Fruit fly (Drosophila melanogaster) whole organism, embryonic: ENCODE results near the gene Gr32a.

Experiments used
- Awh ChIP-seq: fragments of 200-800 bp; sonication (Bioruptor generic); IDR thresholded peaks from 2 replicates; pipeline ENCODE4, ENCODE4 v1.3.6; 2022; ENCODE audit warnings: missing biosample characterization, missing genetic modification characterization
- Bgb ChIP-seq: fragments of 200-800 bp; sonication (Bioruptor generic); IDR thresholded peaks from 2 replicates; pipeline ENCODE4 v1.3.6; 2022; ENCODE audit warnings: missing biosample characterization, missing genetic modification characterization; ENCODE audit not compliant: partially characterized antibody
- CG10274 ChIP-seq: fragments of 200-800 bp; sonication (Bioruptor generic); optimal IDR thresholded peaks from 3 replicates; lab custom pipeline; 2017; ENCODE audit warnings: missing biosample characterization, mild to moderate bottlenecking, missing genetic modification characterization
- CG10959 ChIP-seq: fragments of 200-800 bp; sonication (Bioruptor generic); IDR thresholded peaks from 2 replicates; pipeline ENCODE4 v1.3.6; 2022; ENCODE audit warnings: missing biosample characterization, missing genetic modification characterization
- CG10979 ChIP-seq: fragments of 200-800 bp; sonication (Bioruptor generic); optimal IDR thresholded peaks from 2 replicates; lab custom pipeline; 2018; ENCODE audit warnings: missing biosample characterization, mild to moderate bottlenecking, missing genetic modification characterization, moderate library complexity
- CG11247 ChIP-seq: fragments of 200-800 bp; sonication (Bioruptor generic); IDR thresholded peaks from 2 replicates; pipeline ENCODE4 v1.3.6; 2022; ENCODE audit warnings: missing biosample characterization, missing genetic modification characterization
- CG13424 ChIP-seq: fragments of 200-800 bp; sonication (Bioruptor generic); optimal IDR thresholded peaks from 2 replicates; lab custom pipeline; 2019; ENCODE audit warnings: missing biosample characterization, mild to moderate bottlenecking, missing genetic modification characterization, moderate library complexity
- CG18011 ChIP-seq: fragments of 200-800 bp; sonication (Bioruptor generic); optimal IDR thresholded peaks from 2 replicates; lab custom pipeline; 2017; ENCODE audit warnings: missing biosample characterization, missing genetic modification characterization, mild to moderate bottlenecking, moderate library complexity, missing genotype
- CG2712 ChIP-seq: fragments of 200-800 bp; optimal IDR thresholded peaks from 3 replicates; lab custom pipeline; 2019; ENCODE audit warnings: missing biosample characterization, mild to moderate bottlenecking, missing genetic modification characterization, moderate library complexity
- CG3065 ChIP-seq: fragments of 200-800 bp; sonication (Bioruptor generic); optimal IDR thresholded peaks from 2 replicates; lab custom pipeline; 2016; ENCODE audit warnings: missing biosample characterization, missing genetic modification characterization
- CG32532 ChIP-seq: fragments of 200-800 bp; sonication (Bioruptor generic); IDR thresholded peaks from 2 replicates; pipeline ENCODE4 v1.3.6; 2022; ENCODE audit warnings: missing biosample characterization, missing genetic modification characterization
- CG3281 ChIP-seq: fragments of 200-800 bp; sonication (Bioruptor generic); optimal IDR thresholded peaks from 3 replicates; lab custom pipeline; 2017; ENCODE audit warnings: missing biosample characterization, mild to moderate bottlenecking, missing genetic modification characterization
- CG33557 ChIP-seq: fragments of 200-800 bp; sonication (Bioruptor generic); optimal IDR thresholded peaks from 2 replicates; lab custom pipeline; 2019; ENCODE audit warnings: missing biosample characterization, mild to moderate bottlenecking, missing genetic modification characterization, moderate library complexity
- CG4707 ChIP-seq: fragments of 200-800 bp; sonication (Bioruptor generic); optimal IDR thresholded peaks from 2 replicates; lab custom pipeline; 2018; ENCODE audit warnings: missing biosample characterization, mild to moderate bottlenecking, missing genetic modification characterization, moderate library complexity
- CG7745 ChIP-seq: fragments of 200-800 bp; sonication (Bioruptor generic); optimal IDR thresholded peaks from 2 replicates; lab custom pipeline; 2018; ENCODE audit warnings: missing biosample characterization, mild to moderate bottlenecking, missing genetic modification characterization, moderate library complexity
- CG9817 ChIP-seq: fragments of 200-800 bp; sonication (Bioruptor generic); optimal IDR thresholded peaks from 2 replicates; lab custom pipeline; 2018; ENCODE audit warnings: missing biosample characterization, mild to moderate bottlenecking, missing genetic modification characterization, moderate library complexity
- CHES-1-like ChIP-seq: fragments of 200-800 bp; sonication (Bioruptor generic); optimal IDR thresholded peaks from 2 replicates; lab custom pipeline; 2016; ENCODE audit warnings: missing biosample characterization, missing genetic modification characterization
- Camta ChIP-seq: fragments of 200-800 bp; sonication (Bioruptor generic); optimal IDR thresholded peaks from 2 replicates; lab custom pipeline; 2016; ENCODE audit warnings: missing biosample characterization, missing genetic modification characterization
- CoRest ChIP-seq: fragments of 200-800 bp; sonication (Bioruptor generic); optimal IDR thresholded peaks from 3 replicates; lab custom pipeline; 2018; ENCODE audit warnings: missing biosample characterization, mild to moderate bottlenecking, missing genetic modification characterization, moderate library complexity
- Dll ChIP-seq: fragments of 200-800 bp; sonication (Bioruptor generic); IDR thresholded peaks from 4 replicates; pipeline ENCODE4 v1.3.6; 2022; ENCODE audit warnings: missing biosample characterization, missing genetic modification characterization; ENCODE audit not compliant: partially characterized antibody
- E2f1 ChIP-seq: fragments of 200-800 bp; sonication (Bioruptor generic); IDR thresholded peaks from 2 replicates; pipeline ENCODE4 v1.3.6; 2022; ENCODE audit warnings: missing biosample characterization, missing genetic modification characterization
- Elba2 ChIP-seq: fragments of 200-800 bp; sonication (Bioruptor generic); optimal IDR thresholded peaks from 3 replicates; lab custom pipeline; 2016; ENCODE audit warnings: missing biosample characterization, missing genetic modification characterization
- Fer1 ChIP-seq: fragments of 200-800 bp; sonication (Bioruptor generic); optimal IDR thresholded peaks from 2 replicates; lab custom pipeline; 2017; ENCODE audit warnings: missing biosample characterization, mild to moderate bottlenecking, missing genetic modification characterization
- Gsc ChIP-seq: fragments of 200-800 bp; sonication (Bioruptor generic); IDR thresholded peaks from 2 replicates; pipeline ENCODE4 v1.3.6; 2022; ENCODE audit warnings: missing biosample characterization, missing genetic modification characterization
- H2.0 ChIP-seq: fragments of 200-800 bp; sonication (Bioruptor generic); IDR thresholded peaks from 2 replicates; pipeline ENCODE4 v1.3.6; 2022; ENCODE audit warnings: missing biosample characterization, missing genetic modification characterization
- Hsf ChIP-seq: fragments of 200-800 bp; sonication (Bioruptor generic); optimal IDR thresholded peaks from 3 replicates; lab custom pipeline; 2016; ENCODE audit warnings: missing biosample characterization, missing genetic modification characterization
- Poxn ChIP-seq: fragments of 200-800 bp; sonication (Bioruptor generic); IDR thresholded peaks from 2 replicates; pipeline ENCODE4 v1.3.6; 2022; ENCODE audit warnings: missing biosample characterization, missing genetic modification characterization
- Rfx ChIP-seq: fragments of 200-800 bp; sonication (Bioruptor generic); IDR thresholded peaks from 2 replicates; pipeline ENCODE4 v1.3.6; 2022; ENCODE audit warnings: missing biosample characterization, missing genetic modification characterization
- Spps ChIP-seq: fragments of 200-800 bp; sonication (Bioruptor generic); optimal IDR thresholded peaks from 2 replicates; lab custom pipeline; 2018; ENCODE audit warnings: missing biosample characterization, mild to moderate bottlenecking, missing genetic modification characterization
- Sry-δ ChIP-seq: fragments of 200-800 bp; sonication (Bioruptor generic); optimal IDR thresholded peaks from 2 replicates; lab custom pipeline; 2016; ENCODE audit warnings: missing biosample characterization, missing genetic modification characterization
- Ssrp ChIP-seq: fragments of 200-800 bp; sonication (Bioruptor generic); optimal IDR thresholded peaks from 2 replicates; lab custom pipeline; 2018; ENCODE audit warnings: missing biosample characterization, mild to moderate bottlenecking, missing genetic modification characterization, moderate library complexity
- bbx ChIP-seq: fragments of 200-800 bp; sonication (Bioruptor generic); IDR thresholded peaks from 2 replicates; pipeline ENCODE4 v1.3.6; 2022; ENCODE audit warnings: missing biosample characterization, missing genetic modification characterization; ENCODE audit not compliant: partially characterized antibody
- bsh ChIP-seq, 2 experiments: fragments of 200-800 bp; sonication (Bioruptor generic); optimal IDR thresholded peaks; 2 replicates each; lab custom pipeline; 2017 to 2018; ENCODE audit warnings: mild to moderate bottlenecking in 2 of 2, missing biosample characterization in 2 of 2, missing genetic modification characterization in 2 of 2, moderate library complexity in 1 of 2
- cad ChIP-seq: fragments of >200 bp; optimal IDR thresholded peaks from 2 replicates; lab custom pipeline; 2017; ENCODE audit warnings: missing biosample characterization, missing genetic modification characterization
- cwo ChIP-seq: fragments of 200-800 bp; sonication (Bioruptor generic); optimal IDR thresholded peaks from 3 replicates; lab custom pipeline; 2017; ENCODE audit warnings: missing biosample characterization, missing genetic modification characterization, mild to moderate bottlenecking, moderate library complexity, missing genetic modification reagents
- dysf ChIP-seq: fragments of 200-800 bp; sonication (Bioruptor generic); IDR thresholded peaks from 3 replicates; pipeline ENCODE4 v1.3.6; 2022; ENCODE audit warnings: missing biosample characterization, missing genetic modification characterization
- gce ChIP-seq: fragments of 200-800 bp; sonication (Bioruptor generic); IDR thresholded peaks from 3 replicates; pipeline ENCODE4 v1.3.6; 2022; ENCODE audit warnings: missing biosample characterization, missing genetic modification characterization
- nerfin-2 ChIP-seq: fragments of 200-800 bp; sonication (Bioruptor generic); IDR thresholded peaks from 2 replicates; pipeline ENCODE4 v1.3.6; 2022; ENCODE audit warnings: missing biosample characterization, missing genetic modification characterization; ENCODE audit not compliant: partially characterized antibody
- nmo ChIP-seq: fragments of 200-800 bp; sonication (Bioruptor generic); optimal IDR thresholded peaks from 2 replicates; lab custom pipeline; 2018; ENCODE audit warnings: missing biosample characterization, mild to moderate bottlenecking, missing genetic modification characterization, moderate library complexity
- pita ChIP-seq: fragments of 200-800 bp; sonication (Bioruptor generic); optimal IDR thresholded peaks from 2 replicates; lab custom pipeline; 2017; ENCODE audit warnings: missing biosample characterization, mild to moderate bottlenecking, missing genetic modification characterization
- psq ChIP-seq: fragments of 200-800 bp; sonication (Bioruptor generic); optimal IDR thresholded peaks from 2 replicates; lab custom pipeline; 2017; ENCODE audit warnings: missing biosample characterization, missing genetic modification characterization
- ro ChIP-seq: fragments of 200-800 bp; sonication (Bioruptor generic); IDR thresholded peaks from 2 replicates; pipeline ENCODE4 v1.3.6; 2022; ENCODE audit warnings: missing biosample characterization, missing genetic modification characterization
- sens ChIP-seq: fragments of 200-800 bp; sonication (Bioruptor generic); peaks from one replicate; lab custom pipeline; 2016; ENCODE audit warnings: missing biosample characterization, missing genetic modification characterization
- sima ChIP-seq: fragments of 200-800 bp; sonication (Bioruptor generic); optimal IDR thresholded peaks from 2 replicates; lab custom pipeline; 2016; ENCODE audit warnings: missing biosample characterization, missing genetic modification characterization
- sna ChIP-seq: fragments of 200-800 bp; sonication (Bioruptor generic); IDR thresholded peaks from 2 replicates; pipeline ENCODE4 v1.3.6; 2022; ENCODE audit warnings: missing biosample characterization, missing genetic modification characterization; ENCODE audit not compliant: partially characterized antibody
- tgo ChIP-seq: fragments of 200-800 bp; sonication (Bioruptor generic); IDR thresholded peaks from 3 replicates; pipeline ENCODE4 v1.3.6; 2022; ENCODE audit warnings: missing biosample characterization, missing genetic modification characterization
- unpg ChIP-seq: fragments of 200-800 bp; sonication (Bioruptor generic); optimal IDR thresholded peaks from 3 replicates; lab custom pipeline; 2018; ENCODE audit warnings: missing biosample characterization, mild to moderate bottlenecking, missing genetic modification characterization, moderate library complexity
- z ChIP-seq: fragments of 200-800 bp; sonication (Bioruptor generic); IDR thresholded peaks from 3 replicates; pipeline ENCODE4 v1.3.6; 2022; ENCODE audit warnings: missing biosample characterization, missing genetic modification characterization
- zfh1 ChIP-seq: fragments of 200-800 bp; sonication (Bioruptor generic); IDR thresholded peaks from 3 replicates; pipeline ENCODE4 v1.3.6; 2022; ENCODE audit warnings: missing biosample characterization, missing genetic modification characterization

Gene Gr32a

DNA sequence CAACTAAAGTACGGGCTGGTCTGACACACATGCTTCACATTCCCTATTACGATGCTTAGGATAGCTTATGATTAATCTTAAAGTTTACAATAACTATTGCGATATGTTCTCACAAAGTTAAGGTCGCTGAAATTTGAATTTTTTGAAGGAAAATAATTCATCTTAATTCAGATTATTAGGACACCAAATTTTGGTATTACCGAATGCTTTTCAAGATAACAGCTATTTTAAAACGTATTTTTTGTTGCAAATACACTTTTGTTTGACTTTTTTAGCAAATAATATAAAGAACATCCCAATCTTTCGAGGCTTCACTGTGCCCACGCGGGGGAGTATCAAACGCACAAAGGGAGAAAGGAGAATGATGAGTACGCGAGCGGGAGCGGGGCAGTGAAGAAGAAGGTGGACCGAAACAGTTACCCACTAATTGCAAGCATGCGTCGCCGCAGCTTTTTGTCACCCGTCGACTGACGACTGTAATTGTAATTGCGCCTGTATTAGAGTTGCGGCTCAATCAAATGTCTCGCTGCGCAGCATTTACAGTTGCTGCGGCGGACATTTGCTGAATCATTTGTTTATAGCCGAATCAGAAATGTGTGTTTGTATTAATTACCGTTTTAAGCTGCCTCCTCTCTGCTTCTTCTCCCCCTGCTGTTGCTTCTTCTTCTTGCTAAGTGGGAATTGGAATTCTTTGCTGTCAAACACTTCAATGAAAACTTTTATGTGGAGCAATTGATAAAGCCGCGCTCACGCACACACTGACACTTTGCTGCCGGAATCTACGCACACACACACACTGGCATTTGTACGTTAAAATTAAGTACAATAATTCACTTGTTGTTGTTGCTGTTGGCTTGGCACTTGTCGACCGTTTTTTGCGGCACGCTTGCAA, 47.6 kb upstream of the Gr32a start (continued):
- no peak for TF ChIP-seq zfh1
- TF ChIP-seq dysf (GFP tag; lab: Robert Waterston, UW): peak; percentile 50; the same call in 2 of the 3 replicates
- TF ChIP-seq cwo (GFP tag; lab: Kevin White, UChicago): no peak
- peak in 1 of 2 experiments; percentile 18 for TF ChIP-seq bsh (GFP tag; optimal IDR thresholded peaks at IDR 0.05; lab: Kevin White, UChicago)
- TF ChIP-seq Gsc (GFP tag; lab: Robert Waterston, UW): no peak
- peak; percentile 34 for TF ChIP-seq Hsf
- no peak for TF ChIP-seq CG3065
- TF ChIP-seq psq (GFP tag; lab: Kevin White, UChicago): no peak
- TF ChIP-seq z (GFP tag; lab: Robert Waterston, UW): no peak
- no peak for TF ChIP-seq CG10959 (GFP tag; lab: Robert Waterston, UW)
- no peak for TF ChIP-seq H2.0
- TF ChIP-seq cad (GFP tag; lab: Kevin White, UChicago): no peak
- TF ChIP-seq CG18011 (GFP tag; lab: Kevin White, UChicago): no peak
- TF ChIP-seq CG11247 (GFP tag; lab: Robert Waterston, UW): no peak
- no peak for TF ChIP-seq pita (GFP tag; lab: Kevin White, UChicago)
- TF ChIP-seq nmo (GFP tag; lab: Kevin White, UChicago): peak; percentile 24
- no peak for TF ChIP-seq Elba2 (GFP tag; lab: Kevin White, UChicago)
- peak; percentile 83 for TF ChIP-seq sens
- no peak for TF ChIP-seq CG7745 (tag; lab: Kevin White, UChicago)
- no peak for TF ChIP-seq CG10979 (tag; lab: Kevin White, UChicago)
- no peak for TF ChIP-seq tgo
- TF ChIP-seq Ssrp: no peak
- TF ChIP-seq Fer1: no peak
- no peak for TF ChIP-seq Poxn (GFP tag; lab: Robert Waterston, UW)
- TF ChIP-seq CoRest (tag; lab: Kevin White, UChicago): peak; percentile 7
- TF ChIP-seq CG9817 (tag; lab: Kevin White, UChicago): peak; percentile 15
- TF ChIP-seq CG2712 (tag; lab: Kevin White, UChicago): peak; percentile 5
- no peak for TF ChIP-seq CG4707
- no peak for TF ChIP-seq E2f1 (GFP tag; lab: Robert Waterston, UW)
- no peak for TF ChIP-seq Bgb
- no peak for TF ChIP-seq bbx (GFP tag; lab: Robert Waterston, UW)
- no peak for TF ChIP-seq Dll (GFP tag; lab: Robert Waterston, UW)
- TF ChIP-seq Camta (GFP tag; lab: Kevin White, UChicago): no peak
- TF ChIP-seq Spps (tag; lab: Kevin White, UChicago): no peak
- TF ChIP-seq CG10274 (GFP tag; lab: Kevin White, UChicago): no peak
- peak; percentile 15 for TF ChIP-seq CG13424 (tag; lab: Kevin White, UChicago)
- 0 out of 2 replicates have a peak, but pooled peaks have one; percentile 12 for TF ChIP-seq Rfx (GFP tag; lab: Robert Waterston, UW)
- TF ChIP-seq CG33557 (GFP tag; lab: Kevin White, UChicago): no peak
- TF ChIP-seq Awh: 0 out of 2 replicates have a peak, but pooled peaks have one; percentile 15
- TF ChIP-seq ro: no peak
- TF ChIP-seq Sry-δ (GFP tag; lab: Kevin White, UChicago): no peak
- TF ChIP-seq unpg (GFP tag; lab: Kevin White, UChicago): peak; percentile 6
- no peak for TF ChIP-seq CHES-1-like (GFP tag; lab: Kevin White, UChicago)
- peak; percentile 34 for TF ChIP-seq CG3281 (GFP tag; lab: Kevin White, UChicago)
- TF ChIP-seq gce (GFP tag; lab: Robert Waterston, UW): no peak
- TF ChIP-seq sna (GFP tag; lab: Robert Waterston, UW): no peak
- 0 out of 2 replicates have a peak, but pooled peaks have one; percentile 36 for TF ChIP-seq CG32532 (GFP tag; lab: Robert Waterston, UW)
- TF ChIP-seq nerfin-2 (GFP tag; lab: Robert Waterston, UW): no peak
- TF ChIP-seq sima (GFP tag; lab: Kevin White, UChicago): no peak
